Worm (Caenorhabditis elegans) whole organism, midembryonic: ENCODE results near the gene F01D5.3.
"Not testable (repeated sequence)": the region's sequence is repeated elsewhere in the genome, so short reads cannot be mapped to it uniquely, and the experiment has no call there.

Experiments used
- T22C8.4 ChIP-seq: fragments of 200-800 bp; sonication (Bioruptor generic); IDR thresholded peaks from 2 replicates; pipeline ENCODE4 v1.3.6; 2022; ENCODE audit warnings: missing genetic modification characterization, missing compliant biosample characterization
- cog-1 ChIP-seq: sonication (generic microtip); optimal IDR thresholded peaks from 2 replicates; lab custom pipeline; 2016; ENCODE audit warnings: missing genetic modification characterization, missing compliant biosample characterization
- flt-1 ChIP-seq: fragments of 200-800 bp; sonication (Bioruptor generic); IDR thresholded peaks from 2 replicates; pipeline ENCODE4 v1.3.6; 2022; ENCODE audit warnings: missing genetic modification characterization, missing compliant biosample characterization
- klf-2 ChIP-seq: fragments of 200-800 bp; sonication (Bioruptor generic); conservative IDR thresholded peaks from 2 replicates; pipeline ENCODE4 v1.3.6; 2022; ENCODE audit warnings: missing genetic modification reagents, missing genetic modification characterization, missing compliant biosample characterization
- ref-1 ChIP-seq: fragments of 200-800 bp; sonication (Bioruptor generic); conservative IDR thresholded peaks from 2 replicates; pipeline ENCODE4 v1.3.6; 2022; ENCODE audit warnings: missing genetic modification reagents, missing genetic modification characterization, missing compliant biosample characterization
- tab-1 ChIP-seq: fragments of 200-800 bp; sonication (Bioruptor generic); IDR thresholded peaks from 2 replicates; pipeline ENCODE4 v1.3.6; 2022; ENCODE audit warnings: missing genetic modification characterization, missing compliant biosample characterization

DNA sequence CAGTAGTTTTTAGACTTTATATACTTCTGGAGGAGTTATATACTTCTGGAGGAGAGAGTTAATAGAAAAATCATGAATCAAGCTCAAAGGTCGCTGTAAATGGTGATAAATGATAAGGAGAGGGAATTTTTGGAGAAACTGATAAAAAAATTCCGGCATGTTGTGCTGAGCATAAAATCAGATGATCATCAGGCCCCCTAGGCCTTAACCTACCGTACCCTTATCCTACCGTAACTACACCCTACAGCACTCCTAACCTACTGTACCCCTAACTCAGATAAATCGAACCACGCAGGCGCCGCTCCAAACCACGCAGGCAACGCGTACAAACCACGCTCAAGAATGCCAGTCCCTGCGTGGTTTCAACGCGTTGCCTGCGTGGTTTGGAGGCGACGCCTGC, at the start of gene F01D5.3:
- TF ChIP-seq T22C8.4 (GFP tag; lab: Robert Waterston, UW); ref-1; flt-1 (GFP tag; lab: Robert Waterston, UW); cog-1; tab-1; klf-2: not testable (repeated sequence)
